Worm (Caenorhabditis elegans) whole organism, mixed stage, embryonic: ENCODE data around the gene cest-13.

Experiments used
- ceh-83 ChIP-seq: fragments of 200-800 bp; sonication (Bioruptor generic); optimal IDR thresholded peaks from 2 replicates; lab custom pipeline; 2018; ENCODE audit warnings: mild to moderate bottlenecking, missing genetic modification characterization, missing compliant biosample characterization
- lin-32 ChIP-seq: fragments of 200-800 bp; sonication (Bioruptor generic); optimal IDR thresholded peaks from 2 replicates; lab custom pipeline; 2018; ENCODE audit warnings: mild to moderate bottlenecking, missing genetic modification characterization, missing compliant biosample characterization
- mep-1 ChIP-seq: fragments of 150-350 bp; optimal IDR thresholded peaks from 2 replicates; lab custom pipeline; 2017; ENCODE audit warnings: missing biosample characterization, missing genetic modification reagents, missing genetic modification characterization, inconsistent platforms
- nhr-12 ChIP-seq: fragments of 150-350 bp; optimal IDR thresholded peaks from 2 replicates; lab custom pipeline; 2014; ENCODE audit warnings: missing biosample characterization, missing genetic modification characterization
- nhr-237 ChIP-seq: fragments of 150-350 bp; optimal IDR thresholded peaks from 2 replicates; lab custom pipeline; 2014; ENCODE audit warnings: missing biosample characterization, missing genetic modification characterization
- nhr-76 ChIP-seq: sonication (generic microtip); optimal IDR thresholded peaks from 2 replicates; lab custom pipeline; 2017; ENCODE audit warnings: missing biosample characterization, missing genetic modification characterization
- sem-2 ChIP-seq: fragments of 200-800 bp; sonication (Bioruptor generic); optimal IDR thresholded peaks from 2 replicates; lab custom pipeline; 2018; ENCODE audit warnings: mild to moderate bottlenecking, missing genetic modification characterization, missing compliant biosample characterization
- snpc-4 ChIP-seq: fragments of 150-350 bp; optimal IDR thresholded peaks from 2 replicates; lab custom pipeline; 2014; ENCODE audit warnings: missing biosample characterization, missing genetic modification characterization
- unc-39 ChIP-seq: fragments of 150-350 bp; optimal IDR thresholded peaks from 2 replicates; lab custom pipeline; 2014; ENCODE audit warnings: missing biosample characterization, missing genetic modification characterization
- unc-62 ChIP-seq: fragments of 150-350 bp; optimal IDR thresholded peaks from 2 replicates; lab custom pipeline; 2014; ENCODE audit warnings: missing biosample characterization, missing genetic modification reagents, missing genetic modification characterization
- ztf-11 ChIP-seq: fragments of 150-350 bp; optimal IDR thresholded peaks from 2 replicates; lab custom pipeline; 2014; ENCODE audit warnings: missing biosample characterization, missing genetic modification characterization

- TF ChIP-seq nhr-12 (tag; lab: Kevin White, UChicago) (no peak), snpc-4 (no peak), ztf-11 (no peak), unc-62 (GFP tag; lab: Kevin White, UChicago) (no peak), unc-39 (tag; lab: Kevin White, UChicago) (no peak), nhr-237 (tag; lab: Kevin White, UChicago) (no peak), nhr-76 (tag; lab: Kevin White, UChicago) (no peak), ceh-83 (no peak), sem-2 (GFP tag; lab: Kevin White, UChicago) (no peak), lin-32 (GFP tag; lab: Kevin White, UChicago) (no peak), mep-1 (no peak)
Measured at ce11 chrX:13774144-13774543, 14.1 kb downstream of the cest-13 start.
